Worm (Caenorhabditis elegans) whole organism, dauer: Measurements from ENCODE around the gene F10D7.4.

ENCODE experiments used
- unc-62 ChIP-seq: sonication (generic microtip); optimal IDR thresholded peaks from 2 replicates; lab custom pipeline; 2017; ENCODE audit warnings: missing biosample characterization, missing genetic modification reagents, missing genetic modification characterization

Gene F10D7.4

DNA sequence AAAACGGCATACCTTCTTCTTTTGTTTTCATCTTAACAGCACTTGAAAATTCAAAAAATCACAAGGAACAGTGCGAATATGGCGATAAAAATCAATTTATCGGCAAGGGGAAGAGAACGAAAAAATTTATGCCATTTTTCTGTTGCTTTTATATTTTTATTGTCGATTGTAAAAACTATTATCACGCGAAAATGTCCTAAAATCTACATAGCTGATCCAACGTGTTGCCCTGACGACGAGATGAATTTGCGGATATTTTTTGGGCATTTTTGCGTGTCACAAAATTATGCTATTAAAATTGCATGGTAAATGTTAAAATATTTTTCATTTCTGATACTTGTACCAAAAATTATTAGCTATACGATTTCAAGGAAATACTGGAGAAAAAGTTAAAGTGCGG, at the start of gene F10D7.4:
Gene F10D7.4, minus strand, starts transcription at position 101 of the 400 bp plus-strand sequence.
- TF ChIP-seq unc-62 (GFP tag; lab: Kevin White, UChicago), result no peak

DNA sequence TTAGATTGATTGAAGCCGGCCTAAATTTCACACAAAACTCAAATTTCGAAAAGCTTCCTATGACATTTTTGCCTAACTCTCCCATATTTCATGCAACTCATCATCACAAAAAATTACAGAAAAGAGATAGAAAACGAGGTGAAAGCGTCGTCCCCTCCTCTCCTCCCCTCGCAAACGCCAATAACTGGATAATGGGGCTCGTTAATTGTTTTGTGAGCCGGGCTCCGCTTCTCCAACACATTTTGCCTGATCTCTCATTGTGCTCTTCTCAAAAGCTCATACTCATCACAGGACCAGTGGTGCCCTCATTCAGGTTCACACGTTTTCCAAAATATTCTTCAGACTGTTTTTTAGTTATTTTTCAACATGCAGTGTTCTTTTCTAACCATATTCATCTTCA, 46.9 kb upstream of the F10D7.4 start, which contains the start of gene pbo-6:
Gene pbo-6, plus strand, starts transcription at position 240 of the 400 bp plus-strand sequence.
- TF ChIP-seq unc-62 (GFP tag; lab: Kevin White, UChicago), result no peak

DNA sequence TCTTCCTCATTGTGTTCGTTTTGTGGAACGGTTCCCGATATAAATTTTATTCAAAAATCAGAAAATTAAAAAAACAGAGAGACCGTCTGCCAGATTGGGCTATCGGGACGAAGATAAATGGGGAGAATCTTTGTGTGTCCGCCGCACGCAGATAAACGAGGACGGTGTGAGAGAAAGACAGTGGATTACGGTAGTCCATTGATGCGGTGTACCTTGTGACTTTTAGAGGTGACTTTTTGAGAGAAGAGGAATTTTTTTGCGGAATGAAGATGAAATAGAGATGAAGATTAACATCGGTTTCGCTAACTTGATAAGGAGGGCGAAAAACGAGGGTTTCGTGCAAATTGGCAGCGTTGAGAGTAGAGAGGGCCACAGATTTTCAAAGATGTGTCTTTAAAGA, 45.9 kb upstream of the F10D7.4 start:
- TF ChIP-seq unc-62 (GFP tag; lab: Kevin White, UChicago), result no peak

DNA sequence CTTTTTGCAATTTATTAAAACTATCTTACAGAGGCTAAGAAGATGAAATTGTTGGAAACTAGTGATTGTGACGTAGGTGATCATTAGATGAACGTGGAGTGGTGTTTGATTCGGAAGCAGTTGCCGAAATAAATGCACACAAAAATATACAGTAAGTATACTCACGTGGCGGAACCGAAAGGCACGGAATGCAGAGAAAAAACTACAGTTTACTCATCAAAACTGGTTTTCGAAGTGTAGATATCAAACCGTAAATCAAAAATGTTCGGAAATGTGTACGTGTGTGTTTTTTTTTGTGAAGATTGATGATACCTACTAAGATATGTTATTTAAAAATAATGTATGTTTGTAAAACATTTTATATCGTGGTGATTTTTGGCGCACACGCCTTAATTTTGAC, 44.8 kb upstream of the F10D7.4 start:
- no peak for TF ChIP-seq unc-62 (GFP tag; lab: Kevin White, UChicago)

DNA sequence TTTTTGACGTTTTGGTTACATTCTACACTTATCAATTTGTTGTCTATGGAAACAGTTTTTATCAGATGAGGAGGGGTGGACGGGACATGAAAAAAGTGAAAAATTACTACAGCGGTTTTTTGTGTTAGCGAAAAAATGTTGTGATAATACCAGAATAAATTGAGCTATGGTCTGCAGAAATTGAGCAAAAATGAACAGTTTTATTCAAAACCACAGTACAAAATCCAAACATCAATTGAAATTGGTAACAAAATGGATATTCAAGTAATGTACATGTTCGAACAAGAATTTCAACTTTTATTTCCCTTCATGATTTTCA, 42.7 kb upstream of the F10D7.4 start:
- TF ChIP-seq unc-62 (GFP tag; lab: Kevin White, UChicago), result no peak

DNA sequence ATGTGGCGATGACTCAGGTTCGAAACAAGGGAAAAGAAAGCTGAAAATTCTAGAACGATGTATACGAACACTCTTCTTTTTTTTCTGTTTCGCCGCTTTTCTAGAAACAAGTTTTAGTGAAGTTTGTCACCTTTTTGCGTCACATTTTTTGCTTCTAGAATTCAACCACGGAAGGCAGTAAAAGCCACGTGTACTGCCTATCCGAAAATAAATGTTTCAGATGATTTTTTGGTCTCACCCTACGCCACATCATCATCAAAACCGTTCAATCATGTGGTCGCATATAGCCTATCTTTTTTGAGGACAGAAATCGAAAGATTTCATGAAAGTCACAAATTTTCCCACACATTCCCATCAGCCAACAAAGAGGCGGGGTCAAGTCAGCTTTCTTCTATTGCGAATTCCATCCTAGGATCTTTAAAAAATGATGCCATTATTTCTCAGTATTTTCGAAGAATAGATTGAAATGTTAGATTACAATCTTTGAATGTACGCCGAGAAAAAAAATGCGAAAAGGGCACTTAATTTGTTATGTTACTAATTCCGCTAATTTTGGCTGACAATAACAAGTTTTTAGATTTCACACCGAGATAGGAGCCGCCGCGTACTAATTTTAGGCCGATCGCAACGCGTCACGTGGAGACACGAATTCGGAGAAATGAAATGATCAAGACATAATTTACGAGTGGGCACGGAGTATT, 42.2 kb upstream of the F10D7.4 start:
- TF ChIP-seq unc-62 (GFP tag; lab: Kevin White, UChicago), result no peak

DNA sequence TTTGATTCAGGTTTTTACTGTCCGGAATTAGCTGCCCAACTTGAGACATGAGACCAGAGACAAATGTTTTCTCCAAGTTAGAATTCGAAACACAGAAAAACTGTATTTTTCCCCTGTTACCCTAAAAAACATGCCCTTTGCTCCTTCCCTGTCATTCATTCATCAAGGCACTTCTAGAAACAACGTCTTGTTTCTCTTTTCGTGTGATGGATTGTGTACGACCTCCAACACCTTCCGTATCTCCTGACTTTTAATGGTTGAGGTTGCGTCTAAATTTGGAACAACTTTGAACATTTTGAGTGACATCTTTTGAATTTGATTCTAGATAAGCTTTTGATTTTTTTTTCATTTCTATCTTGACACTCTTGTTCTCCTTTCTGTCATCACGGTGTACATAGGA, 40.7 kb upstream of the F10D7.4 start:
- TF ChIP-seq unc-62 (GFP tag; lab: Kevin White, UChicago), result no peak

DNA sequence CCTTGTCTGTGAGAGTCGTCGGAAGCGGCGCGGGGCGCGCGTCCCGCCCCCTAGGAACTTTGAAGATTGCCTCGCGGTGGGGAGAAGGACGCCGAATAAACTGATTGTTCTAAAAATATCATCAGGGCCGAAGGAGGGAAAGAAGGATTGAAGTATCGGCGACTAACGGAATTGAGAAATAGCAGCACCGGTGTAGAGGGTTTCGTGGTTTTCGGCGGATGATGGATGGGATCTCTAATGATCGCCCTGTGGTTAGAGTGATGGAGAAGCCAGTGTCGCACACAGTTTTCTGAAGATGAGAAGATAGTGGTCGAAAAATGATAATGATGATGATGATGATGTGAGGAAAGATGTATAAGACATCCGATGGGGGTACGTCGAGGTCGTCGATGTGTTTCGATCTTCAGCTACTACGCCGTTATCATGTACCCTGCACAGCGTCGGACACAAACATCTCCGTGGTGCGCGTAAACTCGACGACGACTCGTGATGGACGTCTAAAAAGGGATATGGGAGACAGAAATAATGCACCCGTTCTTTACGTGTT, 39.7 kb upstream of the F10D7.4 start, which contains the start of gene osm-11:
Gene osm-11, minus strand, starts transcription at position 51 of the 547 bp plus-strand sequence.
- TF ChIP-seq unc-62 (GFP tag; lab: Kevin White, UChicago), result no peak

DNA sequence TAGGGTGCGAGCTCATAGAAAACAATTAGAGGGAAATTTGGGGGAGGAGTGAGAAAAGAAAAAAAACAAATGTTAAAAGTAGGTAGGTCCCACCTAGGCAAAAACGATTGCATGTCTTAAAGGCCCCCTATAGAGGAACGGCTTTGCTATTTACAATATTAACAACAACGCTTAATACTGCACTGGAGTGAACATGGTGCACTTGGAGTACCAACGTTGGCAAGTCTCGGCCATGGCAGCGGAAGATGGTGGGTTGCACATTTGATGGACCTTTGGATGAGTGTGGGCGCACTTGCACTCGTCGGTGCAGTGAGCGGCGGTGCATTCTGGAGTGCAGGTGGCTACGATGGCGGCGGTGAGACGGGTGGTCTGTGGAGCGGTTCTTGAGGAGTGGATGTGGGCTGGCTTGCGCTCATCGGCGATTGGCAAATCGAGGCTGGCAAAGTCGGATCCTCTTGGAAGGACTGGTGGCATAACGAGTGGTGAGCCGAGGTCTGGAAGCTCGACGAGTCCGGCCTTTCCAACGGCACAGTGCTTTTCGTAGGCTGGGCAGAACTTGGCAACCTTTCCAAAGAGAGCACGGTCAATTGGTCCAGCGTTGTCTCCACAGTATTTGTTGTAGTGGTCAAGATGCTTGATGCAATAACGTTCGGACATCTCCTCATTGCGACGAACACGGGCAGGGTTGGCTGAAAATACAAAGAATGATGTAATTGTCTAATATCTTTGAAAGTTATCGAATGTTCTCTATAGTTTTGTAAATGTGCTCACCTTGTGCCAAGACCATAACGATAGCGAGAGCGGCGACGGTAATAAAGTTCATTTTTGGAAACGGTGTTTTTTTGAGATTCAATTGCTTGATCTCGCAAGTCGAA, 38.9 kb upstream of the F10D7.4 start:
- TF ChIP-seq unc-62 (GFP tag; lab: Kevin White, UChicago), result no peak

DNA sequence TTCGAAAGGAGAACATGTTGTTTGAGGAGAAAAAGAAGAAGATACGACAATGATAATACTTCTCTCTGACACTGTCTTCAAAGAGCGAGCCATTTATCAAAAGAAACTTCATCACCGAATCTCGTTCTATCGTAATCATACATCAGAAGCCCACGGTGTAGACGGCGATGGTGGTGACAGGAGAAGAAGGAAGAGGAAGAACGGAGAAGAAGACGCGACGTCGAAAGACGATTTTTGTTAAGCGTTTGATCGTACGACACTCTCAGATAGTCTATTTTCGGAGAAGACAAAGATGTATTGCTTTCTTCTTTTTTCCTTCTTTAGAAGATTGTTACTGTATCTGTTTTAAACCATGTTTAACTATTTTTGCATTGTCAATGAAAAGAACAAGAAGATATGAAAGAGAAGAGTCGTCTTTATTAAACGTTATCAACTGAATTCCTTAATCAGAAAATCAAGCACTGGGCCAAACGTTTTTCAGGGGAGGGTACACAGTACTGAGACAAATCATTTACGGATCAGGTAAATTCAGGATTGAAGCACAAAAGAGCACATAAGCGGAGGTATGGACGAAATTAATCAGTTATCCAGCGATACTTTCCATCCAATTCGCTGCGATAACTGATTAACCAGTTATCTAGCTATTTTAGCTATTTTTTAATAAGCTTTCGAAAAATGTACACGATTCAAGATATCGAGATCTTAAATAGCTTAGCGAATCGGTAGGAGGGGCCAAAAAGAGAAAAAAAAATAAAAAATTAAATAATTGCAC, 38.1 kb upstream of the F10D7.4 start:
- TF ChIP-seq unc-62 (GFP tag; lab: Kevin White, UChicago), result no peak

DNA sequence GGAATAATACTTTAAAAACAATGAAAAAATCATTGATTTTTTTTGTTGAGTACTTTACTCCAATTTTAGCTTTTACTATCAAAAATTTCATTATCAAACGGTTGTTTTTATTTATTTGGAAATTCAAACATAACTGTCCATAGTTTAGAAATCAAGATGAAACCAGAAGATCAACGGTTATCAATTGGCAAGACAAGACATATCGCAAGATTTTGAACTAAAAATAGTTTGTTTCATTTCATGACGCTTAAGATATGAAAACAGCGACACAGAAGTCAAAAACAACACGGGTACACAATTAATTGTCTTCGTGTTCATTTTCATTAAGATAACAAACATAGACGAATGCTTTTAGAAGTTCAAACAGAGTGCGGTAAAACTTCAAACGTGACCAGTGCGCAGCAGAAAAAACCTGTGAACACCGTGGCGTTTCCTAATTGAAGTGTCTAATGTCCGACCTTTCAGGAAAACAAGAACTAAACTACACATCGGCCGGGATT, 35.7 kb upstream of the F10D7.4 start:
- TF ChIP-seq unc-62 (GFP tag; lab: Kevin White, UChicago), result no peak

DNA sequence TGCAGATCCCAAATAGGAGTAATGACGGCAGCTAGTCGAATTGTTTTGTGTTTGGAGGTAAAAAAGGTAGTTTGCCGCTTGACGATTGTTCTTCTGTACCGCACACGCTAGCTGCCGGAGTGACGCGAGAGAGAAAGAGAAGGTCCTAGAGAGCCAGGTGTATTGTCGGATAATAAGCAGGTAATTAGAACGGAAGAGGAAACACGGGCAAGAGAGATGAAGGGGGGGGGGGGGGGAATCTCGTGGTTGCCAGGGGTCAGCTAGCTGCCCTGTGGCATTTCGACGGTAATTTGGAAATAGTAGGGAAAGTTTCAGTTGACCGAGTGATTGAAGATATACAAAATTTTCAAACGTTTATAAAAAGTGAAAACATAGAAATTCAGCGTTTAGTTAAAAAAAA, 32.0 kb upstream of the F10D7.4 start, which contains the start of gene crb-1:
Gene crb-1, minus strand, starts transcription at position 147 of the 400 bp plus-strand sequence.
- no peak for TF ChIP-seq unc-62 (GFP tag; lab: Kevin White, UChicago)

DNA sequence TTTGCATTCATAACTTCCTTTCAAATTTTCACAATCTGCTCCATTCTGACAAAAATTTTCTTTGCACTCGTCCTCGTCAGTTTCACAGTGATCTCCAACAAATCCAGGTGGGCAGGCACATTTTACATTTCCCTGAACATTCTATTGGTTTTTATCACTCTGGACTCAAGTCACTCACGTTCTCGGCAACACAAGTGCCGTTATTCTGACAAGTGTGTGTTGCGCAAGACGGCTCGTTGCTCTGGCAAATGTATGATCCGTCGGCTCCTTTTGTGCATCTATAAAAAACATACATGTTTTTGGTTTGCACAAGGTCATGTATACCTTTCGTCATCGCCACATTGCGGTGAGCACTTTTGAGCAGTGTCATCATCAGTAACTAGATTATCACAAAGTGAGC, 30.8 kb upstream of the F10D7.4 start:
- TF ChIP-seq unc-62 (GFP tag; lab: Kevin White, UChicago), result no peak

DNA sequence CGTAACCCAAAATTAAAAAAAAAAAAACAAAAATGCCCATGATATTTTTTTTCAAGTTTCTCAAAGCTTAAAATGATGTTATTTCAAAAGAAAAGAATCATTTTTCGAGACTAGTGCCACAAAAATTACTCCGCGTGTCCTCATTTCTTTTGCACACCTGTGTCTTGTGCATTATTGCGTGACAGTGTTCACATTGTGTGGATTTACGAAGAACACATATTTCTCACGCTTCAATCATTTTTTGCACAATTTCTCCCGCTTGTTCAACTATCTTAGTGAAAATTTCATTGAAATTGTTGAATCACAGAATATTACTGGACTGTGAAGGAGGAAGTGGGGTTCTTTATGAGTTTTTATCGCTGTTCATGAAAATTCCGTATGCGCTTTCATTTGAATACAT, 27.0 kb upstream of the F10D7.4 start:
- TF ChIP-seq unc-62 (GFP tag; lab: Kevin White, UChicago), result no peak

DNA sequence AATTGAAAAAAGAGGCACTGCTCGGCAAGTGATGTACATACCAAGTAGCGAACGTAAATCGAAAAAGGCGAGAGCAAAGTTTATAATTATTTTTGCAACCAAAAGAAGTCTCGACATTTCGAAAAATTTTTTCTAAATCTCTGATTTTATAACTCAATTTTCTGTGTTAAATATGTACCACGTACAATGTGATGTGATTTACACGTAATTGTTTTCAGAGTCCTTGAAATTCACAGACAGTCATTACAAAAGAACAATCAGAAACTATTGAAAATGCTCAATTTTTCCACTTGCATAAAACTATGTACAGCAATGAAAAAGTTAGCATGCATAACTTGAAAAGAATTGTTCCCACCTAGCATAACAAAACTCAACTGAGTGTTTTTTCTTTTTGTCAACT, 21.2 kb upstream of the F10D7.4 start:
- no peak for TF ChIP-seq unc-62 (GFP tag; lab: Kevin White, UChicago)
